Worm (Caenorhabditis elegans): ENCODE measurements around the gene srh-59.

- TF ChIP-seq hmbx-1 (tag; optimal IDR thresholded peaks at IDR 0.05) (no peak), ama-1 (optimal IDR thresholded peaks at IDR 0.05) (no peak), scrt-1 (GFP tag; IDR thresholded peaks at IDR 0.05) (no peak), hmg-4 (GFP tag; optimal IDR thresholded peaks at IDR 0.05) (no peak), pes-1 (GFP tag; IDR thresholded peaks at IDR 0.05) (no peak), ceh-13 (GFP tag; optimal IDR thresholded peaks at IDR 0.05) (no peak), hnd-1 (tag; optimal IDR thresholded peaks at IDR 0.05) (no peak), tra-4 (tag; optimal IDR thresholded peaks at IDR 0.05) (no peak), sea-1 (GFP tag; conservative IDR thresholded peaks at IDR 0.05) (no peak), flt-1 (GFP tag; IDR thresholded peaks at IDR 0.05) (no peak), ceh-36 (tag; optimal IDR thresholded peaks at IDR 0.05) (no peak)
Observed at ce11 chrII:3578121-3578520, 3.7 kb upstream of the srh-59 start, which contains the start of gene clec-133.

Measured in whole organism, early embryonic.